Worm (Caenorhabditis elegans) whole organism, young adult: ENCODE measurements around the gene W02B3.3.

Source experiments
- B0019.2 ChIP-seq: fragments of 200-800 bp; sonication (Bioruptor generic); conservative IDR thresholded peaks from 2 replicates; pipeline ENCODE4 v1.3.6; 2022; ENCODE audit warnings: missing genetic modification reagents, missing genetic modification characterization, missing compliant biosample characterization
- B0261.1 ChIP-seq: sonication (generic microtip); optimal IDR thresholded peaks from 2 replicates; lab custom pipeline; 2016; ENCODE audit warnings: mild to moderate bottlenecking, missing genetic modification characterization, moderate library complexity, missing compliant biosample characterization
- B0336.3 ChIP-seq: fragments of 200-800 bp; sonication (Bioruptor generic); IDR thresholded peaks from 2 replicates; pipeline ENCODE4 v1.3.6; 2022; ENCODE audit warnings: missing genetic modification characterization, missing compliant biosample characterization
- F37B4.10 ChIP-seq: fragments of 200-800 bp; sonication (Bioruptor generic); IDR thresholded peaks from 2 replicates; pipeline ENCODE4 v1.3.6; 2022; ENCODE audit warnings: missing genetic modification characterization, missing compliant biosample characterization
- F49E8.2 ChIP-seq: sonication (generic microtip); optimal IDR thresholded peaks from 3 replicates; lab custom pipeline; 2017; ENCODE audit warnings: missing genetic modification characterization, mild to moderate bottlenecking, missing compliant biosample characterization, antibody characterized with exemption, moderate library complexity; ENCODE audit not compliant: insufficient read depth
- F52B5.7 ChIP-seq: sonication (generic microtip); optimal IDR thresholded peaks from 2 replicates; lab custom pipeline; 2016; ENCODE audit warnings: mild to moderate bottlenecking, missing genetic modification characterization, missing compliant biosample characterization
- F55B11.4 ChIP-seq: sonication (generic microtip); optimal IDR thresholded peaks from 2 replicates; lab custom pipeline; 2016; ENCODE audit warnings: missing compliant biosample characterization, missing genetic modification characterization, borderline replicate concordance; ENCODE audit not compliant: insufficient read depth
- K11D2.4 ChIP-seq: fragments of 200-800 bp; sonication (Bioruptor generic); IDR thresholded peaks from 2 replicates; pipeline ENCODE4 v1.3.6; 2022; ENCODE audit warnings: missing genetic modification reagents, missing genetic modification characterization, missing compliant biosample characterization
- K12H6.12 ChIP-seq: fragments of 200-800 bp; sonication (Bioruptor generic); optimal IDR thresholded peaks from 2 replicates; lab custom pipeline; 2018; ENCODE audit warnings: mild to moderate bottlenecking, missing genetic modification characterization, missing compliant biosample characterization
- aptf-3 ChIP-seq: fragments of 200-800 bp; sonication (Bioruptor generic); IDR thresholded peaks from 2 replicates; pipeline ENCODE4 v1.3.6; 2022; ENCODE audit warnings: missing genetic modification characterization, missing compliant biosample characterization
- attf-6 ChIP-seq: fragments of 200-800 bp; sonication (Bioruptor generic); IDR thresholded peaks from 2 replicates; pipeline ENCODE4 v1.3.6; 2022; ENCODE audit warnings: missing genetic modification reagents, missing genetic modification characterization, missing compliant biosample characterization
- ceh-27 ChIP-seq: fragments of 200-800 bp; sonication (Bioruptor generic); optimal IDR thresholded peaks from 2 replicates; lab custom pipeline; 2018; ENCODE audit warnings: mild to moderate bottlenecking, missing genetic modification characterization, moderate library complexity, missing compliant biosample characterization
- ceh-58 ChIP-seq: fragments of 200-800 bp; sonication (Bioruptor generic); IDR thresholded peaks from 2 replicates; pipeline ENCODE4 v1.3.6; 2022; ENCODE audit warnings: missing genetic modification characterization, missing compliant biosample characterization
- ceh-79 ChIP-seq: sonication (generic microtip); optimal IDR thresholded peaks from 2 replicates; lab custom pipeline; 2017; ENCODE audit warnings: mild to moderate bottlenecking, missing genetic modification characterization, missing compliant biosample characterization
- dox-1 ChIP-seq: fragments of 200-800 bp; sonication (Bioruptor generic); IDR thresholded peaks from 2 replicates; pipeline ENCODE4 v1.3.6; 2022; ENCODE audit warnings: missing genetic modification reagents, missing genetic modification characterization, missing compliant biosample characterization
- efl-1 ChIP-seq: fragments of 150-350 bp; optimal IDR thresholded peaks from 2 replicates; lab custom pipeline; 2014; ENCODE audit warnings: missing biosample characterization, missing genetic modification reagents, missing genetic modification characterization
- egl-44 ChIP-seq: fragments of 200-800 bp; sonication (Bioruptor generic); IDR thresholded peaks from 2 replicates; pipeline ENCODE4 v1.3.6; 2022; ENCODE audit warnings: missing genetic modification reagents, missing genetic modification characterization, missing compliant biosample characterization
- fkh-3 ChIP-seq: sonication (generic microtip); optimal IDR thresholded peaks from 2 replicates; lab custom pipeline; 2016; ENCODE audit warnings: mild to moderate bottlenecking, missing genetic modification characterization, missing compliant biosample characterization
- hmg-1.2 ChIP-seq: fragments of 200-800 bp; sonication (Bioruptor generic); IDR thresholded peaks from 2 replicates; pipeline ENCODE4 v1.3.6; 2022; ENCODE audit warnings: missing genetic modification reagents, missing genetic modification characterization, missing compliant biosample characterization
- hrde-1 ChIP-seq: sonication (generic microtip); optimal IDR thresholded peaks from 2 replicates; lab custom pipeline; 2016; ENCODE audit warnings: missing genetic modification characterization, mild to moderate bottlenecking, missing compliant biosample characterization, moderate library complexity, missing genotype, missing genetic modification reagents, borderline replicate concordance
- hsf-1 ChIP-seq: fragments of 200-800 bp; sonication (Bioruptor generic); IDR thresholded peaks from 2 replicates; pipeline ENCODE4 v1.3.6; 2022; ENCODE audit warnings: missing genetic modification reagents, missing genetic modification characterization, missing compliant biosample characterization
- lin-26 ChIP-seq: fragments of 200-800 bp; sonication (Bioruptor generic); IDR thresholded peaks from 2 replicates; pipeline ENCODE4 v1.3.6; 2022; ENCODE audit warnings: missing genetic modification reagents, missing genetic modification characterization, missing compliant biosample characterization
- lin-35 ChIP-seq, 3 experiments: fragments of 150-350 bp in 2 of 3; sonication (generic microtip) in 1 of 3; optimal IDR thresholded peaks; 2 replicates each; lab custom pipeline; 2014 to 2018; ENCODE audit warnings: missing biosample characterization in 3 of 3, missing genetic modification characterization in 3 of 3, missing genetic modification reagents in 3 of 3
- lin-40 ChIP-seq: sonication (generic microtip); optimal IDR thresholded peaks from 2 replicates; lab custom pipeline; 2016; ENCODE audit warnings: missing genetic modification characterization, mild to moderate bottlenecking, missing compliant biosample characterization, missing genotype, missing genetic modification reagents
- lsl-1 ChIP-seq: fragments of 200-800 bp; sonication (Bioruptor generic); optimal IDR thresholded peaks from 2 replicates; lab custom pipeline; 2018; ENCODE audit warnings: mild to moderate bottlenecking, missing genetic modification characterization, moderate library complexity, missing compliant biosample characterization
- madf-10 ChIP-seq: sonication (generic microtip); optimal IDR thresholded peaks from 2 replicates; lab custom pipeline; 2016; ENCODE audit warnings: mild to moderate bottlenecking, missing genetic modification characterization, missing compliant biosample characterization
- madf-8 ChIP-seq: fragments of 200-800 bp; sonication (Bioruptor generic); conservative IDR thresholded peaks from 2 replicates; pipeline ENCODE4 v1.3.6; 2022; ENCODE audit warnings: missing genetic modification reagents, missing genetic modification characterization, missing compliant biosample characterization
- mcd-1 ChIP-seq: fragments of 200-800 bp; sonication (Bioruptor generic); IDR thresholded peaks from 2 replicates; pipeline ENCODE4 v1.3.6; 2022; ENCODE audit warnings: missing genetic modification reagents, missing genetic modification characterization, missing compliant biosample characterization
- mel-28 ChIP-seq: sonication (generic microtip); optimal IDR thresholded peaks from 2 replicates; lab custom pipeline; 2016; ENCODE audit warnings: borderline replicate concordance, mild to moderate bottlenecking, missing genetic modification characterization, missing compliant biosample characterization
- nfya-1 ChIP-seq: sonication (generic microtip); optimal IDR thresholded peaks from 2 replicates; lab custom pipeline; 2017; ENCODE audit warnings: antibody characterized with exemption, missing compliant biosample characterization, missing genetic modification characterization, borderline replicate concordance; ENCODE audit not compliant: insufficient read depth
- nfya-2 ChIP-seq: fragments of 200-800 bp; sonication (Bioruptor generic); IDR thresholded peaks from 2 replicates; pipeline ENCODE4 v1.3.6; 2022; ENCODE audit warnings: missing genetic modification reagents, missing genetic modification characterization, missing compliant biosample characterization
- nfyb-1 ChIP-seq: fragments of 200-800 bp; sonication (Bioruptor generic); IDR thresholded peaks from 2 replicates; pipeline ENCODE4 v1.3.6; 2022; ENCODE audit warnings: missing genetic modification reagents, missing genetic modification characterization, missing compliant biosample characterization
- pbrm-1 ChIP-seq: fragments of 200-800 bp; sonication (Bioruptor generic); IDR thresholded peaks from 2 replicates; pipeline ENCODE4 v1.3.6; 2022; ENCODE audit warnings: missing genetic modification reagents, missing genetic modification characterization, missing compliant biosample characterization
- rcor-1 ChIP-seq: fragments of 200-800 bp; sonication (Bioruptor generic); IDR thresholded peaks from 2 replicates; pipeline ENCODE4 v1.3.6; 2022; ENCODE audit warnings: missing genetic modification reagents, missing genetic modification characterization, missing compliant biosample characterization
- snpc-1.1 ChIP-seq: sonication (generic microtip); optimal IDR thresholded peaks from 2 replicates; lab custom pipeline; 2017; ENCODE audit warnings: missing genetic modification characterization, mild to moderate bottlenecking, missing compliant biosample characterization, antibody characterized with exemption, moderate library complexity, missing genotype, missing genetic modification reagents; ENCODE audit not compliant: insufficient read depth
- snpc-1.3 ChIP-seq: sonication (generic microtip); optimal IDR thresholded peaks from 2 replicates; lab custom pipeline; 2017; ENCODE audit warnings: missing genetic modification characterization, mild to moderate bottlenecking, missing compliant biosample characterization, antibody characterized with exemption, moderate library complexity, missing genotype, missing genetic modification reagents; ENCODE audit not compliant: insufficient read depth
- snpc-4 ChIP-seq, 5 experiments: fragments of 150-350 bp in 1 of 5; sonication (generic microtip) in 4 of 5; optimal IDR thresholded peaks; 2 replicates each; lab custom pipeline; 2014 to 2018; ENCODE audit warnings: missing genetic modification characterization in 5 of 5, missing biosample characterization in 3 of 5, antibody characterized with exemption in 2 of 5, mild to moderate bottlenecking in 2 of 5, missing compliant biosample characterization in 2 of 5, missing genotype in 2 of 5, moderate library complexity in 2 of 5, missing genetic modification reagents in 1 of 5
- sptf-2 ChIP-seq: fragments of 200-800 bp; sonication (Bioruptor generic); optimal IDR thresholded peaks from 2 replicates; lab custom pipeline; 2018; ENCODE audit warnings: mild to moderate bottlenecking, missing genetic modification characterization, missing compliant biosample characterization
- unc-62 ChIP-seq: fragments of 150-350 bp; optimal IDR thresholded peaks from 2 replicates; lab custom pipeline; 2014; ENCODE audit warnings: missing biosample characterization, missing genetic modification reagents, missing genetic modification characterization
- xnd-1 ChIP-seq: sonication (generic microtip); optimal IDR thresholded peaks from 2 replicates; lab custom pipeline; 2016; ENCODE audit warnings: missing genotype, missing genetic modification reagents, missing genetic modification characterization, missing compliant biosample characterization
- zfh-2 ChIP-seq: fragments of 200-800 bp; sonication (Bioruptor generic); conservative IDR thresholded peaks from 2 replicates; pipeline ENCODE4 v1.3.6; 2022; ENCODE audit warnings: missing genetic modification reagents, missing genetic modification characterization, missing compliant biosample characterization

The W02B3.3 gene

ce11 chrIII:668303-668893, at the start of gene W02B3.3:
TSS of gene W02B3.3 (minus strand) at chrIII:668433.
- TF ChIP-seq mcd-1 (GFP tag; lab: Robert Waterston, UW) = peak; percentile 39; the same call in 1 of the 2 replicates
- TF ChIP-seq hrde-1 (tag; lab: Kevin White, UChicago) = no peak
- peak; percentile 87 for TF ChIP-seq zfh-2 (GFP tag; lab: Robert Waterston, UW)
- TF ChIP-seq egl-44 = peak; percentile 26; the same call in 1 of the 2 replicates
- TF ChIP-seq dox-1 = peak; percentile 17; the same call in 1 of the 2 replicates
- TF ChIP-seq lsl-1 (GFP tag; lab: Kevin White, UChicago) = no peak
- TF ChIP-seq hmg-1.2 (GFP tag; lab: Robert Waterston, UW) = peak; percentile 41; the same call in 1 of the 2 replicates
- peak; percentile 66 for TF ChIP-seq ceh-27 (GFP tag; lab: Kevin White, UChicago)
- peak in 1 of 3 experiments; percentile 45 for TF ChIP-seq lin-35 (GFP tag; optimal IDR thresholded peaks at IDR 0.05; lab: Kevin White, UChicago)
- 0 out of 2 replicates have a peak, but pooled peaks have one; percentile 16 for TF ChIP-seq pbrm-1
- no peak for TF ChIP-seq ceh-58 (GFP tag; lab: Robert Waterston, UW)
- TF ChIP-seq lin-40 (tag; lab: Kevin White, UChicago) = peak; percentile 57
- no peak for TF ChIP-seq nfya-2 (GFP tag; lab: Robert Waterston, UW)
- TF ChIP-seq nfya-1 (tag; lab: Kevin White, UChicago) = no peak
- no peak for TF ChIP-seq snpc-1.1 (tag; lab: Kevin White, UChicago)
- peak; percentile 59 for TF ChIP-seq K12H6.12
- no peak for TF ChIP-seq lin-26 (GFP tag; lab: Robert Waterston, UW)
- no peak for TF ChIP-seq xnd-1 (tag; lab: Kevin White, UChicago)

- peak; percentile 43; the same call in 1 of the 2 replicates for TF ChIP-seq zfh-2 (GFP tag; lab: Robert Waterston, UW)
- TF ChIP-seq snpc-1.3 (tag; lab: Kevin White, UChicago) = no peak
- TF ChIP-seq, all 124 proteins: peak for 1
Observed at ce11 chrIII:710042-710441, 41.8 kb upstream of the W02B3.3 start.

ce11 chrIII:698814-699213, 30.6 kb upstream of the W02B3.3 start:
- TF ChIP-seq fkh-3 (no peak), aptf-3 (GFP tag; lab: Robert Waterston, UW) (no peak), lsl-1 (GFP tag; lab: Kevin White, UChicago) (peak; percentile 45), ceh-79 (tag; lab: Kevin White, UChicago) (peak; percentile 37), ceh-27 (GFP tag; lab: Kevin White, UChicago) (peak; percentile 20), sptf-2 (GFP tag; lab: Kevin White, UChicago) (no peak), K11D2.4 (GFP tag; lab: Robert Waterston, UW) (no peak), F49E8.2 (peak; percentile 62), madf-10 (tag; lab: Kevin White, UChicago) (peak; percentile 6), efl-1 (GFP tag; lab: Kevin White, UChicago) (no peak), hsf-1 (GFP tag; lab: Robert Waterston, UW) (no peak; the same call in 1 of the 2 replicates), mel-28 (tag; lab: Kevin White, UChicago) (no peak), madf-8 (GFP tag; lab: Robert Waterston, UW) (0 out of 2 replicates have a peak, but pooled peaks have one; percentile 10), nfyb-1 (no peak), B0019.2 (no peak), rcor-1 (GFP tag; lab: Robert Waterston, UW) (peak; percentile 44; the same call in 1 of the 2 replicates), F37B4.10 (GFP tag; lab: Robert Waterston, UW) (0 out of 2 replicates have a peak, but pooled peaks have one; percentile 17), F52B5.7 (peak; percentile 37), B0336.3 (GFP tag; lab: Robert Waterston, UW) (0 out of 2 replicates have a peak, but pooled peaks have one; percentile 51), zfh-2 (GFP tag; lab: Robert Waterston, UW) (peak; percentile 27; the same call in 1 of the 2 replicates), unc-62 (GFP tag; lab: Kevin White, UChicago) (no peak), snpc-4 (GFP tag; optimal IDR thresholded peaks at IDR 0.05; lab: Kevin White, UChicago) (no peak), snpc-4 (tag; optimal IDR thresholded peaks at IDR 0.05; lab: Kevin White, UChicago) (no peak), B0261.1 (peak; percentile 64), attf-6 (GFP tag; lab: Robert Waterston, UW) (0 out of 2 replicates have a peak, but pooled peaks have one; percentile 16), F55B11.4 (no peak)
